Worm (Caenorhabditis elegans) whole organism, L4 larva: ENCODE data around the gene cest-2.3.
"Not testable (repeated sequence)": the region's sequence is repeated elsewhere in the genome, so short reads cannot be mapped to it uniquely, and the experiment has no call there.

Experiments used
- ceh-62 ChIP-seq: sonication (generic microtip); optimal IDR thresholded peaks from 2 replicates; lab custom pipeline; 2017; ENCODE audit warnings: missing biosample characterization, missing genetic modification characterization
- cey-2 ChIP-seq: sonication (generic microtip); optimal IDR thresholded peaks from 3 replicates; lab custom pipeline; 2017; ENCODE audit warnings: missing genetic modification characterization, mild to moderate bottlenecking, missing compliant biosample characterization, antibody characterized with exemption, borderline replicate concordance; ENCODE audit not compliant: insufficient read depth
- lin-1 ChIP-seq: fragments of 200-800 bp; sonication (Bioruptor generic); IDR thresholded peaks from 2 replicates; pipeline ENCODE4 v1.3.6; 2022; ENCODE audit warnings: missing genetic modification reagents, missing genetic modification characterization, missing compliant biosample characterization
- mdl-1 ChIP-seq, 2 experiments: fragments of 150-350 bp in 1 of 2; sonication (generic microtip) in 1 of 2; optimal IDR thresholded peaks; 2 replicates each; lab custom pipeline; 2014 to 2017; ENCODE audit warnings: missing biosample characterization in 2 of 2, missing genetic modification characterization in 2 of 2
- nhr-11 ChIP-seq: fragments of 150-350 bp; optimal IDR thresholded peaks from 2 replicates; lab custom pipeline; 2014; ENCODE audit warnings: missing biosample characterization, missing genetic modification characterization
- skn-1 ChIP-seq: fragments of 150-350 bp; optimal IDR thresholded peaks from 2 replicates; lab custom pipeline; 2014; ENCODE audit warnings: missing biosample characterization, missing genetic modification characterization
- snpc-4 ChIP-seq: fragments of 150-350 bp; optimal IDR thresholded peaks from 2 replicates; lab custom pipeline; 2014; ENCODE audit warnings: missing biosample characterization, missing genetic modification characterization

DNA sequence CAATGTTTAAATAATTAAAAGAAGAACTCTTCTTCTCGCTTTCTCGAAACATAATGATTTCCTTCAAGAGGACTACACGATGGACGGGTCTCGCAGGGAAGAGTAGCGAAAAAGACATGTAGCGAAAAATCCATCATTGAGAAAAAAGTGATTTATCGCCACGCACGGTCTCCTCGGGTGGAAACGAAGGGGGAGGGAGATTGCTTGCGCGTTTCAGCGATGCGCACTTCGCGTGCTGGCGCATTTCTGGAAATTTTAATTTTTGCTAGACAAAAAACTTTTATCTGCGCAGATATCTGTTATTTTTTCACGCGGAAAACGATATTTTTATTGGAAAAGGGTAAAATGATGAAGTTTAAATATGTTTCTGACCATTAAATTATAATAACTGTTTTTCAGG lies 21.0 kb upstream of the cest-2.3 start:
- TF ChIP-seq nhr-11; cey-2 (tag; lab: Kevin White, UChicago); lin-1 (GFP tag; lab: Robert Waterston, UW); mdl-1 (tag; optimal IDR thresholded peaks at IDR 0.05; lab: Kevin White, UChicago); ceh-62 (tag; lab: Kevin White, UChicago); skn-1 (tag; lab: Kevin White, UChicago); snpc-4 (tag; lab: Kevin White, UChicago): not testable (repeated sequence)
